Worm (Caenorhabditis elegans): ENCODE results near the gene T10G3.8.

ce11 chrV:13459323-13459722 is 16.9 kb downstream of the T10G3.8 start, which contains the start of gene bath-39:
- TF ChIP-seq elt-3 (tag; optimal IDR thresholded peaks at IDR 0.05) (no peak), pha-4 (tag; optimal IDR thresholded peaks at IDR 0.05) (no peak), unc-62 (GFP tag; optimal IDR thresholded peaks at IDR 0.05) (no peak), nhr-76 (tag; optimal IDR thresholded peaks at IDR 0.05) (no peak), sem-2 (GFP tag; optimal IDR thresholded peaks at IDR 0.05) (no peak), mab-5 (tag; optimal IDR thresholded peaks at IDR 0.05) (no peak), nhr-12 (tag; optimal IDR thresholded peaks at IDR 0.05) (no peak), nhr-237 (tag; optimal IDR thresholded peaks at IDR 0.05) (no peak), ztf-11 (tag; optimal IDR thresholded peaks at IDR 0.05) (no peak), snpc-4 (tag; optimal IDR thresholded peaks at IDR 0.05) (no peak), nhr-28 (tag; optimal IDR thresholded peaks at IDR 0.05) (no peak), ceh-39 (tag; optimal IDR thresholded peaks at IDR 0.05) (no peak), lin-13 (tag; optimal IDR thresholded peaks at IDR 0.05) (no peak), nhr-2 (tag; optimal IDR thresholded peaks at IDR 0.05) (no peak)

Data from whole organism, mixed stage, embryonic.